Worm (Caenorhabditis elegans): Measurements from ENCODE around the gene daf-11.

daf-11 gene

DNA sequence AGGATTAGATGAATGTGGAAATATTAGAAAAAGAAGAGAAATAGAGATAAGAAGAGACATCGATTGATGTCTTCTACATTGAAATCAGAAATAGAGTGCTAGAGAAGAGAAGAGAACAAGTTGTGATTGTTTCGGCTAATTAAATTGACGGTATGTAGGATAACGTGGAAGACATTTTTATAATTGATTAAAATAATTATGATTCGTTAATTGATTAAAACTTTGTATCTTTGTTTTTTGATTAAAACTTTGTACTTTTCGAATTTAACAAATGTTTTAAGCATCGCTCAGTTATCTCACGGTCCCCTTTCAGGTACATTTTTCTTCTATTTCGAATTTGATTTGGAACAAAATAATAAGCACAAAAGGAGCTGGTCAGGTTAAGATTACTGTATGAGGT, 53.4 kb downstream of the daf-11 start, which contains the start of gene lgc-44:
Gene lgc-44 (minus strand): TSS at position 101 of the 400 bp plus-strand sequence.
- no peak for TF ChIP-seq unc-120 (tag; optimal IDR thresholded peaks at IDR 0.05; ENCODE audit: poor library complexity, severe bottlenecking)
- no peak for TF ChIP-seq elt-3 (tag; optimal IDR thresholded peaks at IDR 0.05)
- TF ChIP-seq nhr-12 (tag; optimal IDR thresholded peaks at IDR 0.05) = no peak
- no peak for TF ChIP-seq hlh-1 (tag; optimal IDR thresholded peaks at IDR 0.05)
- no peak for TF ChIP-seq pha-4 (tag; optimal IDR thresholded peaks at IDR 0.05)
- no peak for TF ChIP-seq bed-3 (GFP tag; optimal IDR thresholded peaks at IDR 0.05)
- TF ChIP-seq mab-5 (tag; optimal IDR thresholded peaks at IDR 0.05) = no peak
- no peak for TF ChIP-seq elt-1 (tag; optimal IDR thresholded peaks at IDR 0.05; ENCODE audit: borderline replicate concordance, insufficient read depth)
- no peak for TF ChIP-seq mls-2 (tag; optimal IDR thresholded peaks at IDR 0.05)
- TF ChIP-seq tbx-8 (GFP tag; optimal IDR thresholded peaks at IDR 0.05) = no peak
- no peak for TF ChIP-seq nhr-237 (tag; optimal IDR thresholded peaks at IDR 0.05)
- no peak for TF ChIP-seq mep-1 (tag; optimal IDR thresholded peaks at IDR 0.05)
- TF ChIP-seq cnd-1 (tag; optimal IDR thresholded peaks at IDR 0.05) = no peak
- no peak for TF ChIP-seq nhr-76 (tag; optimal IDR thresholded peaks at IDR 0.05)
- TF ChIP-seq flh-1 (GFP tag; optimal IDR thresholded peaks at IDR 0.05) = no peak
- TF ChIP-seq zip-8 (tag; optimal IDR thresholded peaks at IDR 0.05) = no peak
- TF ChIP-seq sptf-1 (tag; optimal IDR thresholded peaks at IDR 0.05) = no peak
- TF ChIP-seq nhr-2 (tag; optimal IDR thresholded peaks at IDR 0.05) = no peak

All from whole organism, mixed stage, embryonic.